Worm (Caenorhabditis elegans): ENCODE results near the gene srbc-45.

srbc-45 gene

ce11 chrV:12835388-12835787 lies 32.0 kb downstream of the srbc-45 start, which contains the start of gene C44H9.4:
Gene C44H9.4 (plus strand): TSS chrV:12835688.
- no peak for TF ChIP-seq bed-3 (GFP tag; optimal IDR thresholded peaks at IDR 0.05)
- no peak for TF ChIP-seq M03D4.4 (tag; optimal IDR thresholded peaks at IDR 0.05)
- TF ChIP-seq mep-1 (tag; optimal IDR thresholded peaks at IDR 0.05): no peak
- TF ChIP-seq flh-1 (GFP tag; optimal IDR thresholded peaks at IDR 0.05): no peak
- no peak for TF ChIP-seq elt-3 (tag; optimal IDR thresholded peaks at IDR 0.05)
- no peak for TF ChIP-seq elt-1 (tag; optimal IDR thresholded peaks at IDR 0.05; ENCODE audit: borderline replicate concordance, insufficient read depth)
- no peak for TF ChIP-seq drap-1 (GFP tag; optimal IDR thresholded peaks at IDR 0.05)
- TF ChIP-seq ces-1 (GFP tag; optimal IDR thresholded peaks at IDR 0.05): no peak
- TF ChIP-seq pha-4 (tag; optimal IDR thresholded peaks at IDR 0.05): no peak
- no peak for TF ChIP-seq hlh-1 (tag; optimal IDR thresholded peaks at IDR 0.05)
- TF ChIP-seq ceh-83 (GFP tag; optimal IDR thresholded peaks at IDR 0.05): no peak
- no peak for TF ChIP-seq sem-2 (GFP tag; optimal IDR thresholded peaks at IDR 0.05)
- TF ChIP-seq ceh-39 (tag; optimal IDR thresholded peaks at IDR 0.05): no peak
- no peak for TF ChIP-seq sptf-1 (tag; optimal IDR thresholded peaks at IDR 0.05)
- no peak for TF ChIP-seq lin-32 (GFP tag; optimal IDR thresholded peaks at IDR 0.05)
- no peak for TF ChIP-seq unc-120 (tag; optimal IDR thresholded peaks at IDR 0.05; ENCODE audit: poor library complexity, severe bottlenecking)
- TF ChIP-seq nhr-2 (tag; optimal IDR thresholded peaks at IDR 0.05): no peak
- TF ChIP-seq ceh-43 (GFP tag; optimal IDR thresholded peaks at IDR 0.05): no peak
- TF ChIP-seq zip-8 (tag; optimal IDR thresholded peaks at IDR 0.05): no peak

ce11 chrV:12844748-12845147 lies 41.4 kb downstream of the srbc-45 start:
- TF ChIP-seq ham-2 (GFP tag; optimal IDR thresholded peaks at IDR 0.05) (no peak), tbx-8 (GFP tag; optimal IDR thresholded peaks at IDR 0.05) (no peak), ces-1 (GFP tag; optimal IDR thresholded peaks at IDR 0.05) (no peak), ceh-39 (tag; optimal IDR thresholded peaks at IDR 0.05) (no peak), mab-5 (tag; optimal IDR thresholded peaks at IDR 0.05) (no peak), nhr-12 (tag; optimal IDR thresholded peaks at IDR 0.05) (no peak), drap-1 (GFP tag; optimal IDR thresholded peaks at IDR 0.05) (no peak), nhr-237 (tag; optimal IDR thresholded peaks at IDR 0.05) (no peak), lin-32 (GFP tag; optimal IDR thresholded peaks at IDR 0.05) (no peak), zip-8 (tag; optimal IDR thresholded peaks at IDR 0.05) (no peak), lin-13 (tag; optimal IDR thresholded peaks at IDR 0.05) (no peak), nhr-76 (tag; optimal IDR thresholded peaks at IDR 0.05) (no peak), M03D4.4 (tag; optimal IDR thresholded peaks at IDR 0.05) (no peak), ceh-83 (GFP tag; optimal IDR thresholded peaks at IDR 0.05) (no peak), mep-1 (tag; optimal IDR thresholded peaks at IDR 0.05) (no peak), nhr-2 (tag; optimal IDR thresholded peaks at IDR 0.05) (no peak), elt-3 (tag; optimal IDR thresholded peaks at IDR 0.05) (no peak), sem-2 (GFP tag; optimal IDR thresholded peaks at IDR 0.05) (no peak), blmp-1 (tag; optimal IDR thresholded peaks at IDR 0.05) (no peak), hlh-1 (tag; optimal IDR thresholded peaks at IDR 0.05) (no peak)

ce11 chrV:12845247-12845646 lies 41.9 kb downstream of the srbc-45 start, which contains the start of gene C44H9.6:
Gene C44H9.6 (minus strand): TSS chrV:12845347.
- no peak for TF ChIP-seq ceh-43 (GFP tag; optimal IDR thresholded peaks at IDR 0.05)
- TF ChIP-seq ceh-39 (tag; optimal IDR thresholded peaks at IDR 0.05): no peak
- TF ChIP-seq flh-1 (GFP tag; optimal IDR thresholded peaks at IDR 0.05): no peak
- TF ChIP-seq elt-1 (tag; optimal IDR thresholded peaks at IDR 0.05; ENCODE audit: borderline replicate concordance, insufficient read depth): no peak
- TF ChIP-seq pha-4 (tag; optimal IDR thresholded peaks at IDR 0.05): no peak
- no peak for TF ChIP-seq ces-1 (GFP tag; optimal IDR thresholded peaks at IDR 0.05)
- TF ChIP-seq unc-39 (tag; optimal IDR thresholded peaks at IDR 0.05): no peak

- TF ChIP-seq nhr-28 (tag; optimal IDR thresholded peaks at IDR 0.05) (no peak), ceh-39 (tag; optimal IDR thresholded peaks at IDR 0.05) (no peak), drap-1 (GFP tag; optimal IDR thresholded peaks at IDR 0.05) (no peak), snpc-4 (tag; optimal IDR thresholded peaks at IDR 0.05) (no peak), blmp-1 (tag; optimal IDR thresholded peaks at IDR 0.05) (no peak), unc-62 (GFP tag; optimal IDR thresholded peaks at IDR 0.05) (no peak), unc-39 (tag; optimal IDR thresholded peaks at IDR 0.05) (no peak), mep-1 (tag; optimal IDR thresholded peaks at IDR 0.05) (no peak), pha-4 (tag; optimal IDR thresholded peaks at IDR 0.05) (no peak), zip-8 (tag; optimal IDR thresholded peaks at IDR 0.05) (no peak), elt-1 (tag; optimal IDR thresholded peaks at IDR 0.05; ENCODE audit: borderline replicate concordance, insufficient read depth) (no peak), nhr-76 (tag; optimal IDR thresholded peaks at IDR 0.05) (no peak), unc-120 (tag; optimal IDR thresholded peaks at IDR 0.05; ENCODE audit: poor library complexity, severe bottlenecking) (no peak)
These were observed 46.4 kb downstream of the srbc-45 start, which contains the start of gene C44H9.5 for ce11 chrV:12849736-12850135. Gene C44H9.5 (minus strand): TSS chrV:12849864.

All from whole organism, mixed stage, embryonic.